Fruit fly (Drosophila melanogaster): ENCODE measurements around the gene Pfrx.
A peak's percentile ranks its signal among the peaks of the same experiment; 100 is the strongest.

Pfrx gene

dm6 chrX:19496808-19497259, 1.5 kb downstream of the Pfrx start (continued):
- TF ChIP-seq Camta (GFP tag; optimal IDR thresholded peaks at IDR 0.05) = no peak
- TF ChIP-seq sqz (GFP tag; optimal IDR thresholded peaks at IDR 0.05) = no peak
- no peak for TF ChIP-seq HLH3B (GFP tag; IDR thresholded peaks at IDR 0.05)
- TF ChIP-seq bbx (GFP tag; IDR thresholded peaks at IDR 0.05; ENCODE audit: partially characterized antibody) = peak; percentile 87
- peak; percentile 27 for TF ChIP-seq CG33213 (GFP tag; optimal IDR thresholded peaks at IDR 0.05)
- TF ChIP-seq CG13287 (GFP tag; IDR thresholded peaks at IDR 0.05; ENCODE audit: partially characterized antibody) = peak; percentile 86
- no peak for TF ChIP-seq slp2 (GFP tag; optimal IDR thresholded peaks at IDR 0.05)
- peak; percentile 86 for TF ChIP-seq Med (GFP tag)
- 0 out of 3 replicates have a peak, but pooled peaks have one; percentile 37 for TF ChIP-seq vnd (GFP tag; IDR thresholded peaks at IDR 0.05; ENCODE audit: partially characterized antibody)
- TF ChIP-seq gsb (GFP tag; IDR thresholded peaks at IDR 0.05) = no peak
- TF ChIP-seq CG12769 (tag; optimal IDR thresholded peaks at IDR 0.05) = peak; percentile 61
- no peak for TF ChIP-seq CG10321 (GFP tag; IDR thresholded peaks at IDR 0.05)
- no peak for TF ChIP-seq CG6765 (GFP tag; optimal IDR thresholded peaks at IDR 0.05)
- no peak for TF ChIP-seq Nf-YA (GFP tag; IDR thresholded peaks at IDR 0.05)
- TF ChIP-seq CG10209 (GFP tag; optimal IDR thresholded peaks at IDR 0.05) = no peak
- no peak for TF ChIP-seq CG43689 (GFP tag; IDR thresholded peaks at IDR 0.05)
- peak; percentile 23 for TF ChIP-seq abd-A (tag; optimal IDR thresholded peaks at IDR 0.05)
- no peak for TF ChIP-seq dimm (GFP tag; IDR thresholded peaks at IDR 0.05)
- no peak for TF ChIP-seq fu2 (GFP tag; optimal IDR thresholded peaks at IDR 0.05)
- TF ChIP-seq hbn (GFP tag; IDR thresholded peaks at IDR 0.05; ENCODE audit: partially characterized antibody) = peak; percentile 82
- TF ChIP-seq zen (tag; optimal IDR thresholded peaks at IDR 0.05) = no peak
- no peak for TF ChIP-seq shn (GFP tag; optimal IDR thresholded peaks at IDR 0.05)
- no peak for TF ChIP-seq CG2889 (GFP tag; IDR thresholded peaks at IDR 0.05)
- peak; percentile 60 for TF ChIP-seq pfk (GFP tag; optimal IDR thresholded peaks at IDR 0.05)
- no peak for TF ChIP-seq Dip3 (GFP tag; optimal IDR thresholded peaks at IDR 0.05)
- TF ChIP-seq br (optimal IDR thresholded peaks at IDR 0.05) = no peak
- TF ChIP-seq MBD-R2 (GFP tag; IDR thresholded peaks at IDR 0.05) = peak; percentile 21; the same call in 1 of the 2 replicates
- no peak for TF ChIP-seq repo (GFP tag; optimal IDR thresholded peaks at IDR 0.05)
- TF ChIP-seq insv (GFP tag; optimal IDR thresholded peaks at IDR 0.05) = no peak
- no peak for TF ChIP-seq CG12219 (GFP tag; optimal IDR thresholded peaks at IDR 0.05)
- TF ChIP-seq sd (tag; optimal IDR thresholded peaks at IDR 0.05) = peak; percentile 12
- no peak for TF ChIP-seq trem (tag; optimal IDR thresholded peaks at IDR 0.05)
- TF ChIP-seq CoRest (tag; optimal IDR thresholded peaks at IDR 0.05) = no peak
- no peak for TF ChIP-seq CG14441 (GFP tag; IDR thresholded peaks at IDR 0.05)
- peak; percentile 69 for TF ChIP-seq Sry-δ (GFP tag; optimal IDR thresholded peaks at IDR 0.05)
- TF ChIP-seq ase (GFP tag; IDR thresholded peaks at IDR 0.05) = no peak
- TF ChIP-seq CG2199 (GFP tag; IDR thresholded peaks at IDR 0.05) = 0 out of 3 replicates have a peak, but pooled peaks have one; percentile 20
- TF ChIP-seq Deaf1 (tag; optimal IDR thresholded peaks at IDR 0.05) = peak; percentile 47
- no peak for TF ChIP-seq z (GFP tag; IDR thresholded peaks at IDR 0.05)
- TF ChIP-seq ara (GFP tag; IDR thresholded peaks at IDR 0.05) = no peak
- peak; percentile 77 for TF ChIP-seq mirr (GFP tag; optimal IDR thresholded peaks at IDR 0.05)
- TF ChIP-seq CG4360 (GFP tag; IDR thresholded peaks at IDR 0.05) = peak; percentile 80
- TF ChIP-seq CG3847 (GFP tag; IDR thresholded peaks at IDR 0.05) = peak; percentile 42
- no peak for TF ChIP-seq CG17328 (GFP tag; IDR thresholded peaks at IDR 0.05)
- TF ChIP-seq Drgx (GFP tag; IDR thresholded peaks at IDR 0.05) = peak; percentile 10; the same call in 1 of the 2 replicates
- no peak for TF ChIP-seq CG4424 (GFP tag; optimal IDR thresholded peaks at IDR 0.05)
- no peak for TF ChIP-seq Gsc (GFP tag; IDR thresholded peaks at IDR 0.05)
- TF ChIP-seq ato (GFP tag; IDR thresholded peaks at IDR 0.05; ENCODE audit: partially characterized antibody) = peak; percentile 50; the same call in 1 of the 2 replicates
- peak; percentile 68 for TF ChIP-seq CG17912 (GFP tag; optimal IDR thresholded peaks at IDR 0.05)
- no peak for TF ChIP-seq CkIIα-i1 (GFP tag; IDR thresholded peaks at IDR 0.05)
- peak; percentile 21 for TF ChIP-seq CG7987 (GFP tag; optimal IDR thresholded peaks at IDR 0.05)
- no peak for TF ChIP-seq gcm2 (GFP tag; optimal IDR thresholded peaks at IDR 0.05)
